Fruit fly (Drosophila melanogaster): ENCODE results near the gene CG9330.

CG9330 gene

dm6 chr3L:19560695-19561246, 25.3 kb upstream of the CG9330 start (continued):
- TF ChIP-seq Dll (GFP tag; IDR thresholded peaks at IDR 0.05; ENCODE audit: partially characterized antibody) (no peak), onecut (GFP tag; IDR thresholded peaks at IDR 0.05) (peak; percentile 91), CG1024 (GFP tag; IDR thresholded peaks at IDR 0.05) (peak; percentile 91), trem (tag; optimal IDR thresholded peaks at IDR 0.05) (peak; percentile 94), nau (GFP tag; optimal IDR thresholded peaks at IDR 0.05) (peak; percentile 88), H15 (GFP tag; IDR thresholded peaks at IDR 0.05) (peak; percentile 94), Jarid2 (GFP tag; optimal IDR thresholded peaks at IDR 0.05) (peak; percentile 69), CG15269 (tag; optimal IDR thresholded peaks at IDR 0.05) (peak; percentile 96), dmrt11E (tag; optimal IDR thresholded peaks at IDR 0.05) (peak; percentile 98), CG3838 (GFP tag; optimal IDR thresholded peaks at IDR 0.05) (peak; percentile 91), Bdp1 (GFP tag; optimal IDR thresholded peaks at IDR 0.05) (peak; percentile 86), CG13424 (tag; optimal IDR thresholded peaks at IDR 0.05) (peak; percentile 97), Oaz (GFP tag; IDR thresholded peaks at IDR 0.05) (peak; percentile 89), org-1 (GFP tag; optimal IDR thresholded peaks at IDR 0.05) (peak; percentile 93), YL-1 (GFP tag; optimal IDR thresholded peaks at IDR 0.05) (peak; percentile 91), CG10565 (GFP tag; optimal IDR thresholded peaks at IDR 0.05) (peak; percentile 83), ind (GFP tag; optimal IDR thresholded peaks at IDR 0.05) (peak; percentile 91), pb (GFP tag; optimal IDR thresholded peaks at IDR 0.05) (peak; percentile 83), dm (GFP tag; optimal IDR thresholded peaks at IDR 0.05) (peak; percentile 85), disco-r (GFP tag; optimal IDR thresholded peaks at IDR 0.05) (peak; percentile 83), CG9727 (GFP tag; optimal IDR thresholded peaks at IDR 0.05) (peak; percentile 98), pho (GFP tag; optimal IDR thresholded peaks at IDR 0.05) (peak; percentile 90), ase (GFP tag; IDR thresholded peaks at IDR 0.05) (peak; percentile 88), CG11723 (GFP tag; optimal IDR thresholded peaks at IDR 0.05) (peak; percentile 93), HLH54F (GFP tag; optimal IDR thresholded peaks at IDR 0.05) (peak; percentile 90), CG12744 (GFP tag; optimal IDR thresholded peaks at IDR 0.05) (peak; percentile 90), Bteb2 (GFP tag; optimal IDR thresholded peaks at IDR 0.05) (peak; percentile 93), Hr3 (GFP tag; optimal IDR thresholded peaks at IDR 0.05) (peak; percentile 93), CG18011 (GFP tag; optimal IDR thresholded peaks at IDR 0.05) (peak; percentile 68), Mes4 (GFP tag; optimal IDR thresholded peaks at IDR 0.05) (peak; percentile 87), CG17361 (GFP tag; IDR thresholded peaks at IDR 0.05) (peak; percentile 94), klu (GFP tag; IDR thresholded peaks at IDR 0.05) (peak; percentile 91), ab (GFP tag; optimal IDR thresholded peaks at IDR 0.05) (peak; percentile 75), psq (GFP tag; optimal IDR thresholded peaks at IDR 0.05) (peak; percentile 82), CG18764 (GFP tag; optimal IDR thresholded peaks at IDR 0.05) (peak; percentile 92), Taf1 (GFP tag; IDR thresholded peaks at IDR 0.05) (peak; percentile 77), Sry-δ (GFP tag; optimal IDR thresholded peaks at IDR 0.05) (peak; percentile 58), E2f1 (GFP tag; IDR thresholded peaks at IDR 0.05) (peak; percentile 96), lab (GFP tag; optimal IDR thresholded peaks at IDR 0.05) (peak; percentile 96), MBD-R2 (GFP tag; IDR thresholded peaks at IDR 0.05) (peak; percentile 92), Nf-YB (GFP tag; optimal IDR thresholded peaks at IDR 0.05) (peak; percentile 83), TFAM (GFP tag; optimal IDR thresholded peaks at IDR 0.05) (peak; percentile 70), CG9876 (GFP tag; optimal IDR thresholded peaks at IDR 0.05) (peak; percentile 54), CG6654 (GFP tag; optimal IDR thresholded peaks at IDR 0.05) (peak; percentile 73), CG10366 (GFP tag; IDR thresholded peaks at IDR 0.05) (peak; percentile 95), CG30431 (GFP tag; optimal IDR thresholded peaks at IDR 0.05) (peak; percentile 96), jing (GFP tag; optimal IDR thresholded peaks at IDR 0.05) (peak; percentile 87), en (GFP tag; optimal IDR thresholded peaks at IDR 0.05) (peak; percentile 79), CG4424 (GFP tag; optimal IDR thresholded peaks at IDR 0.05) (peak; percentile 96), row (GFP tag; IDR thresholded peaks at IDR 0.05) (peak; percentile 96), CG4404 (GFP tag; IDR thresholded peaks at IDR 0.05) (peak; percentile 98)
